Worm (Caenorhabditis elegans) whole organism, L4/young adult: ENCODE results near the gene nhr-141.
"Not testable (repeated sequence)": the region's sequence is repeated elsewhere in the genome, so short reads cannot be mapped to it uniquely, and the experiment has no call there.

Experiments
- W03F9.2 ChIP-seq: fragments of 150-350 bp; optimal IDR thresholded peaks from 2 replicates; lab custom pipeline; 2014; ENCODE audit warnings: missing biosample characterization, missing genetic modification characterization
- dao-5 ChIP-seq: sonication (generic microtip); optimal IDR thresholded peaks from 2 replicates; lab custom pipeline; 2016; ENCODE audit warnings: missing genotype, missing genetic modification characterization, moderate library complexity, missing compliant biosample characterization
- him-1 ChIP-seq: sonication (generic microtip); optimal IDR thresholded peaks from 2 replicates; lab custom pipeline; 2016; ENCODE audit warnings: missing genotype, missing genetic modification reagents, missing genetic modification characterization, missing compliant biosample characterization

The nhr-141 gene

DNA sequence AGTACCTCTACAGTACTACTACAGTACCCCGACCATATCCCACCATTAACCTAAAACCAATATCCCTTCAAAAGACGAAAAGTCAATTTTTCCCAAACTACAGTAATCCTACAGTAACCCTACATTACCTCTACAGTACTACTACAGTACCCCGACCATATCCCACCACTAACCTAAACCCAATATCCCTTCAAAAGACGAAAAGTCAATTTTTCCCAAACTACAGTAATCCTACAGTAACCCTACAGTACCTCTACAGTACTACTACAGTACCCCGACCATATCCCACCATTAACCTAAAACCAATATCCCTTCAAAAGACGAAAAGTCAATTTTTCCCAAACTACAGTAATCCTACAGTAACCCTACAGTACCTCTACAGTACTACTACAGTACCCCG, at the start of gene nhr-141:
Gene nhr-141 (plus strand): TSS at position 331 of the 400 bp plus-strand sequence.
- not testable (repeated sequence) for TF ChIP-seq W03F9.2 (tag; lab: Kevin White, UChicago); him-1; dao-5

DNA sequence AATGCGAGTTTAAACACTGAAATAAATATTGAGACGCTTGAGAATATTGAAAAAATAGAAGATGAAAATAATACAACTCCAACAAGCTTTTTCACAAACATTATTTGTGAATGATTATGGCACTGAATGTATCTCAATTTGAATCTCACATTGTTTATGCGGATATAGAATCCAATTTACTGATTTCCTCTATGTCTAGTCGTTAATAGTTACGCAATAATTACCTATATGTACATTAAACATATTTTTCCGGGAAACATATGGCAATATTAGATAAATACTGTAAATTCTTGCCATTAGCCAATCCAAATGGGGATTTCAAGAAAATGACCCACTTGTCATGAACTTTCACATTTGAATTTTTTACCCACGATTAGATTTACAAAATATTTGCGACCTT, 49.1 kb upstream of the nhr-141 start, which contains the start of gene srx-9:
Gene srx-9 (minus strand): TSS at position 101 of the 400 bp plus-strand sequence.
- TF ChIP-seq him-1 (no peak), W03F9.2 (tag; lab: Kevin White, UChicago) (no peak), dao-5 (no peak)

DNA sequence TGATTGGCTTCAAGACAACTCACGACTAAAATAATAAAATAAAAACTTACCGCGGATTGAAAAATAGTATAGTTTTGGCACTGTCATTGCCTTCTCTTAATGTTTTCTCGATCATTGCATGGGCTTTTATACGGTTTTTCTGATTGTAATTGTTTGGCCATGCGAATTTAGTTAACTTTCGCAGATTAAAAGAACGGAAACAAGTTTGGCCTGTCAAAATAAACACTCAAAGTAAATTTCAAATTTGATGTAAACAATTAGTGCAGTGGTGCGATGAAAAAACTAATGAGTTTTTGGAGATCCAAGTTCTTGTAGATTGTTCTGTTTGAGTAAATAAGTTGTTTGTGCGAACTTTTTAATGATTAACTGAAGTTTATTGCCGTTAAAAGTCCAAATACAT, 45.3 kb upstream of the nhr-141 start, which contains the start of gene gst-41:
Gene gst-41 (minus strand): TSS at position 101 of the 400 bp plus-strand sequence.
- TF ChIP-seq W03F9.2 (tag; lab: Kevin White, UChicago) (no peak), dao-5 (no peak), him-1 (no peak)

DNA sequence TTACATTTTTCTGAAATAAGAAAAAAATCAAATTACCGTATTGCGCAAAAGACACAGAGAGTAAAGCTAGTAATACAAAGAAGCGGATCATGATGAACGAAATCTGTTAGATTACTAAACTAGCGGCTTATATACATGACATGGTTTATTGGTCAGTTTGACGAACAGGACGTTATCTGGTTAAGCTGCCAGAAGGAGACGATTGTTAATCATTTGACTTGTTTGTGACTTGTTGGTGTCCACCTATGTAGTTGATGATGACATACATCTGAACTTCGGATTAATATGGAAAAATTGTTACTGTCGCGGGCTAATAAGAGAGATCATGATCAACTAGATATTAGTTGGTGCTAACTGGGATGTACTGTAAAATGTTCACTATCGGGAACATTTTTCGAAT, 44.4 kb upstream of the nhr-141 start, which contains the start of gene cnc-9:
Gene cnc-9 (minus strand): TSS at position 101 of the 400 bp plus-strand sequence.
- TF ChIP-seq him-1 (no peak), W03F9.2 (tag; lab: Kevin White, UChicago) (no peak), dao-5 (no peak)

DNA sequence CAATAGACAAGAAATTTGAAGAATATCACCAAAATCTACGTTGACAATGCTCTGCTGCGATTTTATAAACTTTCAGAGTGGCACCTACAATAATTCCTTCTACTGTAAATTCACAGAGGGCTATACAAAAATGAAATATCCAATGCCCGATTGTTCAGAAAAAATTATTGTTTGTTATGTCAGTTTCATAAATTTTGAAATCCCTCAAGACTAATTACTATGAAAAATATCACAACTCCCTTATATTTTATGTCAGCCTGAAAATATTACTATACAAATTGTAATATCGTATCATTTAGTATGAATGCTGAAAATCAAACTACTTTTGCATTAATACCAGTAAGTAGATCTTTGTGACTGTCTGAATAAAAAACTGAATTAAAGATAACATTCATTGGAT, 43.9 kb upstream of the nhr-141 start, which contains the start of gene srx-60:
Gene srx-60 (plus strand): TSS at position 301 of the 400 bp plus-strand sequence.
- no peak for TF ChIP-seq W03F9.2 (tag; lab: Kevin White, UChicago)
- no peak for TF ChIP-seq him-1
- no peak for TF ChIP-seq dao-5

DNA sequence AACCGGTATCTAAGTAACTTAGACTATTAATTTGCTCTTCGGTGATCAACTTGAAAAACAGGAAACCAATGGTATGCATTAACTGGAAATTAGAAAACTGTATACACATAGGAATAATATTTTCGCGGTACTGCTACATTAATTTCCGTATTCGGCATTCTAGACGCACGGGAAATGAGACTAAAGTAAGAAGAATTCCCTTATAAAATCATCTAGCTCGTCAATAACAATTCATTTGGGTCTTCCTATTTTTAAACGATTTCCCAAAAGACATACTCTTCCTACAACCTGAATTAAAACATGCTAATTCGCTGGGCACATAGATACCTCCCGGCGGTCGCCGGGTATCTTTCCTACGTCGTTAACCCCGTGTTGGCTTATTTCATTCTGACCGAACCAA, 42.1 kb upstream of the nhr-141 start, which contains the start of gene srj-13:
Gene srj-13 (plus strand): TSS at position 301 of the 400 bp plus-strand sequence.
- no peak for TF ChIP-seq him-1
- TF ChIP-seq dao-5: no peak
- TF ChIP-seq W03F9.2 (tag; lab: Kevin White, UChicago): no peak

DNA sequence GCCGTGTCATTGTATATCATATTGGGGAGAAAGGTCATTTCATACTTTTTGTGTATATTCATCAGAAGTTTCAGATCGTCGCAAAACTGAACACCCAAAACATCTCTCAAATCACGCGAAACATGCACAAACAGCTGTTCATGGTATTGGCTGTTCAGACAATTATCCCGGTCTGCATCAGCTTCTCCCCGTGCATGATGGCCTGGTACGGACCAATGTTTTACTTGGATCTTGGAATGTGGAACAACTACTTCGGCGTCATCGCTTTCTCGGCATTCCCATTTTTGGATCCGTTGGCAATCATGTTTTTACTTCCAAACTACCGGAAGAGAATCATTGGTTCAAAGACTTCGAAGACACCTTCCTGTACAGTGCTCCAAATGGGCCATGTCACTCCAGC, 41.0 kb upstream of the nhr-141 start:
- TF ChIP-seq him-1: no peak
- no peak for TF ChIP-seq W03F9.2 (tag; lab: Kevin White, UChicago)
- TF ChIP-seq dao-5: no peak

DNA sequence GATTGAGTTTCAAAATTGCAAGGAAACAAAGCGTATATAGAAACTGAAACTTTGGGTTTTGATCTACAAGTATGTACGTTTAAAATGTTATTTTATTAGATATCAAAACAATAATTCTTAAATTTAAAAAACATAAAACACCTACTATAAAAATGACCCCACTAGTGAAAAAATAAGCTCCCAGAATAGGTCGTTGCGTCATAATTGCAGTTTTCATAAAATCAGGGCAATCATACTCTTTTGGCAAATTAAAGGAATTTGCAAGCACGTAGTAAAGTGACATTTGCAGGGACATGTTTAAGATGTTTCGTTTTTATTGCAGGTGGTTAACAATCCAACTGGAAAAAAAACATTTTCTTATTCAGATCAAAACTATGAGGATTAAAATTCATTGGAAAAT, 35.9 kb upstream of the nhr-141 start, which contains the start of gene srt-6:
Gene srt-6 (minus strand): TSS at position 295 of the 400 bp plus-strand sequence.
- TF ChIP-seq him-1 (no peak), dao-5 (no peak), W03F9.2 (tag; lab: Kevin White, UChicago) (no peak)

DNA sequence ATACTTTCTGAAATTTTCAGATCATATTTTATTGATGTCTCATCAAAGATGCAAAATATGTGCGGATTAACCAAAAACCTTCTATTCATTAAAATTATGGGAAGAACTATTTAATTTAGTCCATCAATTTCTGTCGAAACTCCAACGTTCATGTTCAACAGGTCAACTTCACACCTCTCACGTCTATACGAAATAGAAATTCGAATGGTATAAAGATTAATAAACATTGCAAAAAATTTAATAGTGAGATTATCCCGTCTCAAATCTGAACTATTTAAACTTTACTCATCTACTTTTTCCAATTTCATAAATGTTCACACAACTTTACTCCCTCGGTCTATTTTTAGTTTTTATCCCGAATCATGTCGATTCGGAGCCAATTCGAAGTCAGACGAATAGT, 34.9 kb upstream of the nhr-141 start, which contains the start of gene R13D7.2:
Gene R13D7.2 (plus strand): TSS at position 301 of the 400 bp plus-strand sequence.
- no peak for TF ChIP-seq him-1
- TF ChIP-seq W03F9.2 (tag; lab: Kevin White, UChicago): no peak
- TF ChIP-seq dao-5: no peak

DNA sequence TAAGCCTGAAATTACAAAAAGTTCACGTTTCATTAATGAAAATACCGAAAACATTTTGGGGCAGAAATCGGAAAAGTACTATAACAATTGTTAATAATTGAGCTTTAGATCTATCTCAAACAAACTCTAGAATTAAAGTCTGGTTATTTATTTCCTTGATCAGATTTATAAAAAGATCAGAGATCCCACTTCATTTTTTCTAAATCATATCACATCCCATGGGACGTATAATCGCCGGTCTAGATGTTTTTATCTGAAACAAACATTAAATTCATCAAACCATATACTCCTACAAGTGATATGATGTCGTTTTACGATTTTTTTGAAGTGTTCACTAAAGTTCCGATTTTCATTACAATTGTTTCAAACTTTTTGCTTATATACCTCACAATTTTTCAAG, 32.8 kb upstream of the nhr-141 start, which contains the start of gene str-41:
Gene str-41 (plus strand): TSS at position 301 of the 400 bp plus-strand sequence.
- TF ChIP-seq dao-5 (no peak), W03F9.2 (tag; lab: Kevin White, UChicago) (no peak), him-1 (no peak)

DNA sequence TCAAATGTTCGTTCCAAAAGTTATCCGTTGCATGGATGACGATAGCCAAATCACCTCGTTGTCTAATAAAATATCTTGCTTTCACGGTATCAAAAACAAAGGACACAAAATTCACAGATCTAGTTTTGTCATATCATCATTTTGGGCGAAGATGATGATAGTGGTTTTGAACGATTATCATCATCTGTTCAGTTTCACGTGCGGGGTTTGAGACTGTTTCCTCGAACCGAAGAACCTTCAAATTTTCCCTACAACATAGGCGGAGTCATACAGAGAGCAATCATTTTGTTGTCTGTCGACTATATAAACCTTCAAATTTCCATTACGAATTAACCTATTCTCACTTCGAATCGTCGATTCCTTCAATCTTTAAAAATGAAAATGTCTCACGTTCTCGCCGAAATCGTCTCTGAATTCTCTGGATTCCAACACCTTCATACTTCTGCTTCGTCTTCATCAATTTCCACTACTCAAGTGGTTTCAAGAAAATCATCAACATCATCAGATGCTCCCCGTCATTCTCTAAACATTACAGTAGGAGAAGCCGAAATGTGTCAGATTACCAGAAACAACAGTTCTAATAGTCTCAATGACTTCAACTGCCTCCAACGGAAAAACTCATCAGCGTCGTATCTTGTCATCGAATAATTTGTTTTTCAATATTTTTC, 31.2 kb upstream of the nhr-141 start, which contains the start of gene F18E3.11:
Gene F18E3.11 (plus strand): TSS at position 376 of the 668 bp plus-strand sequence.
- no peak for TF ChIP-seq him-1
- TF ChIP-seq dao-5: no peak
- TF ChIP-seq W03F9.2 (tag; lab: Kevin White, UChicago): no peak

DNA sequence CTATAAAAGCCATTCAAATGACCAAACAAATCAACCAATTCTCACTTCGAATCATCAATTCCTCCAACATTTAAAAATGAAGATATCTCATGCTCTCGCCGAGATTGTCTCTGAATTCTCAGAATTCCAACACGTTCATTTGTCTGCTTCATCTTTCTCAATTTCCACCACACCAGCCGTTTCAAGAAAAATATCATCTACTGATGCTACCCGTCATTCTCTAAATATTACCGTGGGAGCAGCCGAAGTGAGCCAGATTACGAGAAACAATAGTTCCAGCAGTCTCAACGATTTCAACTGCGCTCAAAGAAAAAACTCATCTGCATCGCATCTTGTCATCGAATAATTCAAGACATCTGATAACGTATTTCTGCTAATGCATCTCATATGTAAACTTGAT, 29.6 kb upstream of the nhr-141 start, which contains the start of gene F18E3.12:
Gene F18E3.12 (plus strand): TSS at position 77 of the 400 bp plus-strand sequence.
- no peak for TF ChIP-seq him-1
- no peak for TF ChIP-seq W03F9.2 (tag; lab: Kevin White, UChicago)
- no peak for TF ChIP-seq dao-5

DNA sequence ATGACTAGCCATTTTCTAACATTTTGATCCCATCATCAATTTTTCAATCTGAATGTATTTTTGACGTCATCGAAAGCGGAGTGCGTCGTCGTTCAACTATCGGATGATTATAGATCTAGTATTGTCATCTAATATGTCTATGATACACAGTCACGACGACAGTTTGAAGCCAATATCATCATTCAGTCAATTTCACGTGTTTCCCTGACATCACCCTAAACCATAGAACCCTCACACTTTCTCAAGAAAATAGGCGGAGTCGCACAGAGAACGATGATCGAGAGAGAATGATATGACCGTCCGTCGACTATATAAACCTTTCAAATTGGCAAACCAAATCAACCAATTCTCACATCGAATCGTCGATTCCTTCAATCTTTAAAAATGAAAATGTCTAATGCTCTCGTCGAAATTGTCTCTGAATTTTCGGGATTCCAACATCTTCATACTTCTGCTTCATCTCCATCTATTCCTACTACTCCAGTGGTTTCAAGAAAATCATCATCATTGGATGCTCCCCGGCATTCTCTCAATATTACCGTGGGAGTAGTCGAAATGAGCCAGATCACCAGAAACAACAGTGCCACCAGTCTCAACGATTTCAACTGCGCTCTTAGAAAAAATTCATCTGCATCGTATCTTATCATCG, 28.6 kb upstream of the nhr-141 start, which contains the start of gene F18E3.13:
Gene F18E3.13 (plus strand): TSS at position 385 of the 649 bp plus-strand sequence.
- no peak for TF ChIP-seq W03F9.2 (tag; lab: Kevin White, UChicago)
- TF ChIP-seq him-1: no peak
- TF ChIP-seq dao-5: no peak

DNA sequence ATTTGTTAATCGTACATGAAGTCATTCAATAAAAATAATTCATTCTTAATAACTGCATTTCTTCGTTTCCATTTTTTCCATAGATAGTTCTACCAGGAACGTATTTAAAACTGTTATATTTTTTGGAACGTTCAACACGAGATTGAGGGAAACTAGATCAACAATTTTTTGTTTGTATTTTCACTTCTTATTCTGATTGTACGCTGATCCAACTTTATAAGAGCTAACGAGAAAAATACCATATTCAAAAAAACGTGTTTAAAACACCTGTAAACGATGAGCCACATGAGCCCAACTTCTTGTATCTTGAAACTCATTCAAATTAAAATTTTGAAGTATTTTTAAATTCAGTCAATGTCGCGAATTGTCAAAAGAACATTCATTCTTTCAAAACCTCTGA, 27.9 kb upstream of the nhr-141 start:
- no peak for TF ChIP-seq him-1
- no peak for TF ChIP-seq W03F9.2 (tag; lab: Kevin White, UChicago)
- no peak for TF ChIP-seq dao-5
